Worm (Caenorhabditis elegans) whole organism, young adult: ENCODE measurements around the gene W10D9.3.
"Not testable (repeated sequence)": the region's sequence is repeated elsewhere in the genome, so short reads cannot be mapped to it uniquely, and the experiment has no call there.

Experiments used
- K12H6.12 ChIP-seq: fragments of 200-800 bp; sonication (Bioruptor generic); optimal IDR thresholded peaks from 2 replicates; lab custom pipeline; 2018; ENCODE audit warnings: mild to moderate bottlenecking, missing genetic modification characterization, missing compliant biosample characterization
- aptf-3 ChIP-seq: fragments of 200-800 bp; sonication (Bioruptor generic); IDR thresholded peaks from 2 replicates; pipeline ENCODE4 v1.3.6; 2022; ENCODE audit warnings: missing genetic modification characterization, missing compliant biosample characterization
- athp-1 ChIP-seq: sonication (generic microtip); optimal IDR thresholded peaks from 2 replicates; lab custom pipeline; 2017; ENCODE audit warnings: mild to moderate bottlenecking, missing genetic modification characterization, missing compliant biosample characterization
- ceh-27 ChIP-seq: fragments of 200-800 bp; sonication (Bioruptor generic); optimal IDR thresholded peaks from 2 replicates; lab custom pipeline; 2018; ENCODE audit warnings: mild to moderate bottlenecking, missing genetic modification characterization, moderate library complexity, missing compliant biosample characterization
- ceh-91 ChIP-seq: fragments of 200-800 bp; sonication (Bioruptor generic); IDR thresholded peaks from 2 replicates; pipeline ENCODE4 v1.3.6; 2022; ENCODE audit warnings: missing genetic modification reagents, missing genetic modification characterization, missing compliant biosample characterization
- fkh-3 ChIP-seq: sonication (generic microtip); optimal IDR thresholded peaks from 2 replicates; lab custom pipeline; 2016; ENCODE audit warnings: mild to moderate bottlenecking, missing genetic modification characterization, missing compliant biosample characterization
- hlh-12 ChIP-seq: sonication (generic microtip); optimal IDR thresholded peaks from 2 replicates; lab custom pipeline; 2016; ENCODE audit warnings: missing genetic modification characterization, missing compliant biosample characterization
- lsy-27 ChIP-seq: sonication (generic microtip); optimal IDR thresholded peaks from 2 replicates; lab custom pipeline; 2017; ENCODE audit warnings: missing genetic modification characterization, mild to moderate bottlenecking, missing compliant biosample characterization, antibody characterized with exemption, missing genotype, borderline replicate concordance; ENCODE audit not compliant: insufficient read depth
- pha-4 ChIP-seq: fragments of 150-350 bp; sonication (generic microtip); optimal IDR thresholded peaks from 2 replicates; lab custom pipeline; 2014; ENCODE audit warnings: missing biosample characterization, missing genetic modification reagents, missing genetic modification characterization
- snpc-4 ChIP-seq, 5 experiments: fragments of 150-350 bp in 1 of 5; sonication (generic microtip) in 4 of 5; optimal IDR thresholded peaks; 2 replicates each; lab custom pipeline; 2014 to 2018; ENCODE audit warnings: missing genetic modification characterization in 5 of 5, missing biosample characterization in 3 of 5, antibody characterized with exemption in 2 of 5, mild to moderate bottlenecking in 2 of 5, missing compliant biosample characterization in 2 of 5, missing genotype in 2 of 5, moderate library complexity in 2 of 5, missing genetic modification reagents in 1 of 5
- unc-62 ChIP-seq: fragments of 150-350 bp; optimal IDR thresholded peaks from 2 replicates; lab custom pipeline; 2014; ENCODE audit warnings: missing biosample characterization, missing genetic modification reagents, missing genetic modification characterization
- ztf-6 ChIP-seq: fragments of 200-800 bp; sonication (Bioruptor generic); IDR thresholded peaks from 2 replicates; pipeline ENCODE4 v1.3.6; 2022; ENCODE audit warnings: missing genetic modification reagents, missing genetic modification characterization, missing compliant biosample characterization

DNA sequence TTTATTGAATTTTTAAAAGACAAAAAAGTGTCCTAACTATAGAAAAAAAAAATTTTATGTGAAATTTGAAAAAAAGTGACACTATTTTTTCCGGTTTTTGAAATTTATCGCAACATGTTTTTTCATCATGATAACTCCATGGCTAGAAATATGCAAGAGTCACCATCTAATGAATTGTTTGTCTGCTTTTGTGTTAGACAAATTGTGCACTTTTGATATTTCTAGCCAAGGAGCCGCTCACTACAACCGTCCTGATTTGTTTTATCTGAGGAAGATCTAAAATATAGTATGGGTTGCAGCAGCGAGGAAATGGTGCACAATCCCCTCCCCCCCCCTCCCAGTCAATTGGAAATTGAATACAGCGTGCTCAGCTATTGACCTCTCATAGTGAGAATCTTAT is 6.1 kb downstream of the W10D9.3 start, which contains the start of gene W10D9.1:
- not testable (repeated sequence) for TF ChIP-seq ztf-6 (GFP tag; lab: Robert Waterston, UW); athp-1; ceh-91 (GFP tag; lab: Robert Waterston, UW); pha-4 (tag; lab: Kevin White, UChicago); hlh-12 (tag; lab: Kevin White, UChicago); snpc-4 (GFP tag; optimal IDR thresholded peaks at IDR 0.05; lab: Kevin White, UChicago); snpc-4 (tag; optimal IDR thresholded peaks at IDR 0.05; lab: Kevin White, UChicago); aptf-3 (GFP tag; lab: Robert Waterston, UW); lsy-27 (tag; lab: Kevin White, UChicago); unc-62 (GFP tag; lab: Kevin White, UChicago); ceh-27 (GFP tag; lab: Kevin White, UChicago); K12H6.12 (tag; lab: Kevin White, UChicago); fkh-3 (tag; lab: Kevin White, UChicago)
